Worm (Caenorhabditis elegans) whole organism, L3 larva: ENCODE measurements around the gene pqn-8.

Source experiments
- aly-2 ChIP-seq: fragments of 150-350 bp; optimal IDR thresholded peaks from 2 replicates; lab custom pipeline; 2014; ENCODE audit warnings: missing biosample characterization, missing genetic modification characterization
- ceh-16 ChIP-seq: sonication (generic microtip); optimal IDR thresholded peaks from 2 replicates; lab custom pipeline; 2017; ENCODE audit warnings: missing biosample characterization, missing genetic modification characterization
- fkh-10 ChIP-seq: sonication (generic microtip); optimal IDR thresholded peaks from 2 replicates; lab custom pipeline; 2017; ENCODE audit warnings: missing biosample characterization, missing genetic modification reagents, missing genetic modification characterization
- nfya-1 ChIP-seq: sonication (generic microtip); optimal IDR thresholded peaks from 2 replicates; lab custom pipeline; 2017; ENCODE audit warnings: missing genetic modification characterization, mild to moderate bottlenecking, missing compliant biosample characterization, antibody characterized with exemption, moderate library complexity; ENCODE audit not compliant: insufficient read depth
- nhr-25 ChIP-seq: sonication (generic microtip); optimal IDR thresholded peaks from 2 replicates; lab custom pipeline; 2017; ENCODE audit warnings: missing biosample characterization, missing genetic modification characterization
- unc-62 ChIP-seq: fragments of 150-350 bp; sonication (generic microtip); optimal IDR thresholded peaks from 4 replicates; lab custom pipeline; 2014; ENCODE audit warnings: missing biosample characterization, missing genetic modification reagents, missing genetic modification characterization
- zag-1 ChIP-seq: fragments of 150-350 bp; optimal IDR thresholded peaks from 2 replicates; lab custom pipeline; 2014; ENCODE audit warnings: missing biosample characterization, missing genetic modification characterization

- TF ChIP-seq aly-2 (tag; lab: Kevin White, UChicago) (no peak), nfya-1 (tag; lab: Kevin White, UChicago) (no peak), fkh-10 (GFP tag; lab: Kevin White, UChicago) (no peak), ceh-16 (tag; lab: Kevin White, UChicago) (no peak), unc-62 (GFP tag; lab: Kevin White, UChicago) (no peak), nhr-25 (tag; lab: Kevin White, UChicago) (no peak), zag-1 (tag; lab: Kevin White, UChicago) (no peak)
Observed at ce11 chrIII:10040013-10040412, 42.2 kb upstream of the pqn-8 start, which contains the start of gene T16G12.7.
